Fruit fly (Drosophila melanogaster) whole organism, embryonic: ENCODE results near the gene not.
A peak's percentile ranks its signal among the peaks of the same experiment; 100 is the strongest.

ENCODE experiments used
- Awh ChIP-seq: fragments of 200-800 bp; sonication (Bioruptor generic); IDR thresholded peaks from 2 replicates; pipeline ENCODE4, ENCODE4 v1.3.6; 2022; ENCODE audit warnings: missing biosample characterization, missing genetic modification characterization
- CG11085 ChIP-seq: fragments of 200-800 bp; sonication (Bioruptor generic); IDR thresholded peaks from 2 replicates; pipeline ENCODE4 v1.3.6; 2022; ENCODE audit warnings: missing biosample characterization, missing genetic modification characterization
- CG15011 ChIP-seq: fragments of 200-800 bp; sonication (Bioruptor generic); optimal IDR thresholded peaks from 3 replicates; lab custom pipeline; 2018; ENCODE audit warnings: missing biosample characterization, mild to moderate bottlenecking, missing genetic modification characterization
- CG15479 ChIP-seq: fragments of 200-800 bp; sonication (Bioruptor generic); optimal IDR thresholded peaks from 3 replicates; lab custom pipeline; 2019; ENCODE audit warnings: missing biosample characterization, mild to moderate bottlenecking, missing genetic modification characterization, moderate library complexity
- CG1647 ChIP-seq: fragments of 200-800 bp; sonication (Bioruptor generic); optimal IDR thresholded peaks from 3 replicates; lab custom pipeline; 2016; ENCODE audit warnings: missing biosample characterization, missing genetic modification characterization
- CG17385 ChIP-seq: fragments of 200-800 bp; sonication (Bioruptor generic); optimal IDR thresholded peaks from 3 replicates; lab custom pipeline; 2018; ENCODE audit warnings: missing biosample characterization, mild to moderate bottlenecking, missing genetic modification characterization
- CG1832 ChIP-seq: fragments of 200-800 bp; sonication (Bioruptor generic); optimal IDR thresholded peaks from 2 replicates; lab custom pipeline; 2017; ENCODE audit warnings: missing biosample characterization, mild to moderate bottlenecking, missing genetic modification characterization, inconsistent platforms
- CG2116 ChIP-seq: fragments of 200-800 bp; sonication (Bioruptor generic); optimal IDR thresholded peaks from 3 replicates; lab custom pipeline; 2018; ENCODE audit warnings: missing biosample characterization, mild to moderate bottlenecking, missing genetic modification characterization
- CG7271 ChIP-seq: fragments of 200-800 bp; sonication (Bioruptor generic); optimal IDR thresholded peaks from 2 replicates; lab custom pipeline; 2018; ENCODE audit warnings: missing biosample characterization, mild to moderate bottlenecking, missing genetic modification characterization, moderate library complexity
- CG9215 ChIP-seq: fragments of 200-800 bp; sonication (Bioruptor generic); IDR thresholded peaks from 2 replicates; pipeline ENCODE4 v1.3.6; 2022; ENCODE audit warnings: missing biosample characterization, missing genetic modification characterization
- CG9876 ChIP-seq: fragments of 200-800 bp; sonication (Bioruptor generic); optimal IDR thresholded peaks from 2 replicates; lab custom pipeline; 2016; ENCODE audit warnings: missing biosample characterization, missing genetic modification characterization
- CG9932 ChIP-seq: fragments of 200-800 bp; sonication (Bioruptor generic); IDR thresholded peaks from 2 replicates; pipeline ENCODE4 v1.3.6; 2022; ENCODE audit warnings: missing biosample characterization, missing genetic modification characterization
- Dll ChIP-seq: fragments of 200-800 bp; sonication (Bioruptor generic); IDR thresholded peaks from 4 replicates; pipeline ENCODE4 v1.3.6; 2022; ENCODE audit warnings: missing biosample characterization, missing genetic modification characterization; ENCODE audit not compliant: partially characterized antibody
- Dref ChIP-seq: fragments of 200-800 bp; sonication (Bioruptor generic); IDR thresholded peaks from 2 replicates; pipeline ENCODE4 v1.3.6; 2022; ENCODE audit warnings: missing biosample characterization, missing genetic modification characterization
- Eip74EF ChIP-seq, 2 experiments: fragments of 200-800 bp in 1 of 2; fragments of >200 bp in 1 of 2; sonication (Bioruptor generic) in 1 of 2; optimal IDR thresholded peaks; 2 replicates each; lab custom pipeline; 2017 to 2019; ENCODE audit warnings: missing biosample characterization in 2 of 2, missing genetic modification characterization in 2 of 2, mild to moderate bottlenecking in 1 of 2, moderate library complexity in 1 of 2
- Gsc ChIP-seq: fragments of 200-800 bp; sonication (Bioruptor generic); IDR thresholded peaks from 2 replicates; pipeline ENCODE4 v1.3.6; 2022; ENCODE audit warnings: missing biosample characterization, missing genetic modification characterization
- Hsf ChIP-seq: fragments of 200-800 bp; sonication (Bioruptor generic); optimal IDR thresholded peaks from 3 replicates; lab custom pipeline; 2016; ENCODE audit warnings: missing biosample characterization, missing genetic modification characterization
- MBD-R2 ChIP-seq: fragments of 200-800 bp; sonication (Bioruptor generic); IDR thresholded peaks from 2 replicates; pipeline ENCODE4 v1.3.6; 2022; ENCODE audit warnings: missing biosample characterization, missing genetic modification characterization
- Med ChIP-seq: fragments of 200-800 bp; sonication (Bioruptor generic); peaks from one replicate; lab custom pipeline; 2016; ENCODE audit warnings: missing biosample characterization, missing genetic modification characterization, mild to moderate bottlenecking, inconsistent platforms, moderate library complexity
- Pdp1 ChIP-seq, 2 experiments: fragments of 200-800 bp; sonication (Bioruptor generic); optimal IDR thresholded peaks; 3 replicates each; lab custom pipeline; 2016; ENCODE audit warnings: missing biosample characterization in 2 of 2, missing genetic modification characterization in 2 of 2, mild to moderate bottlenecking in 1 of 2, moderate library complexity in 1 of 2
- bcd ChIP-seq: fragments of 200-800 bp; sonication (Bioruptor generic); optimal IDR thresholded peaks from 2 replicates; lab custom pipeline; 2017; ENCODE audit warnings: missing biosample characterization, mild to moderate bottlenecking, missing genetic modification characterization
- cad ChIP-seq: fragments of >200 bp; optimal IDR thresholded peaks from 2 replicates; lab custom pipeline; 2017; ENCODE audit warnings: missing biosample characterization, missing genetic modification characterization
- crol ChIP-seq: fragments of 200-800 bp; sonication (Bioruptor generic); IDR thresholded peaks from 2 replicates; pipeline ENCODE4 v1.3.6; 2022; ENCODE audit warnings: missing biosample characterization, missing genetic modification characterization
- da ChIP-seq: fragments of 200-800 bp; sonication (Bioruptor generic); optimal IDR thresholded peaks from 2 replicates; lab custom pipeline; 2016; ENCODE audit warnings: missing biosample characterization, missing genetic modification characterization
- ftz-f1 ChIP-seq: fragments of 200-800 bp; sonication (Bioruptor generic); optimal IDR thresholded peaks from 2 replicates; lab custom pipeline; 2016; ENCODE audit warnings: missing biosample characterization, missing genetic modification characterization
- insv ChIP-seq, 2 experiments: fragments of 200-800 bp; sonication (Bioruptor generic); optimal IDR thresholded peaks; 3 replicates each; lab custom pipeline; 2016 to 2018; ENCODE audit warnings: missing biosample characterization in 2 of 2, missing genetic modification characterization in 2 of 2
- sc ChIP-seq, 3 experiments: fragments of >200 bp in 2 of 3; fragments of 200-800 bp in 1 of 3; sonication (Bioruptor generic) in 1 of 3; optimal IDR thresholded peaks; 2 replicates in 2 of 3; 3 replicates in 1 of 3; lab custom pipeline; 2017; ENCODE audit warnings: mild to moderate bottlenecking in 1 of 3, missing biosample characterization in 1 of 3, missing genetic modification characterization in 1 of 3, missing genetic modification reagents in 1 of 3
- sens-2 ChIP-seq: fragments of 200-800 bp; sonication (Bioruptor generic); IDR thresholded peaks from 2 replicates; pipeline ENCODE4 v1.3.6; 2022; ENCODE audit warnings: missing biosample characterization, missing genetic modification characterization
- zen ChIP-seq: fragments of 200-800 bp; sonication (Bioruptor generic); optimal IDR thresholded peaks from 3 replicates; lab custom pipeline; 2018; ENCODE audit warnings: missing biosample characterization, mild to moderate bottlenecking, missing genetic modification characterization, moderate library complexity

not gene

DNA sequence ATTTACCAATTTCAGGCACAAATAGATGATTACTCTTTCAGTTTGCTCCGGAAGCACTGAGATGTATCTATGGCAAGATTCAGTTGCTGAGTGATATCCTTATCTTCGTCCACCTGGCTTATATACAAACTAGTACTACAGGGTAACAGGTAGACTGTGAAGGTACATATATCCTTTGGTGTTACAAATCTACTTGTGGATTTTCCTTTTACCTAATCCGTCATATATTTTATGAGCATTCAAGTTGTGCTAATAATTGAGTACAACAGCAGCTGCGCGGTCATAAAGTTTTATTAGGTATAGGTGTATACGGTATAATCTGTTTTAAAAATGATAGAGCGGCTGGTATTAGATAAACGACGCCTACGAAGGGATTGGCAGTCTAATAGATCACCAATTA, 28.3 kb downstream of the not start, which contains the start of gene term:
Gene term, minus strand, starts transcription at position 101 of the 400 bp plus-strand sequence.
- no peak for TF ChIP-seq da (GFP tag; lab: Kevin White, UChicago)
- no peak for TF ChIP-seq CG2116 (GFP tag; lab: Kevin White, UChicago)
- no peak for TF ChIP-seq Eip74EF (GFP tag; optimal IDR thresholded peaks at IDR 0.05; lab: Kevin White, UChicago)
- no peak for TF ChIP-seq ftz-f1
- TF ChIP-seq Pdp1 (GFP tag; optimal IDR thresholded peaks at IDR 0.05; lab: Kevin White, UChicago), result no peak
- TF ChIP-seq bcd, result no peak
- no peak for TF ChIP-seq Awh (GFP tag; lab: Robert Waterston, UW)
- TF ChIP-seq CG17385 (GFP tag; lab: Kevin White, UChicago), result no peak
- TF ChIP-seq CG15479 (GFP tag; lab: Kevin White, UChicago), result peak; percentile 7
- no peak for TF ChIP-seq CG11085
- no peak for TF ChIP-seq CG9932 (GFP tag; lab: Robert Waterston, UW)
- TF ChIP-seq cad (GFP tag; lab: Kevin White, UChicago), result peak; percentile 15
- no peak for TF ChIP-seq CG1832 (GFP tag; lab: Kevin White, UChicago)
- TF ChIP-seq CG9876 (GFP tag; lab: Kevin White, UChicago), result no peak
- no peak for TF ChIP-seq crol (GFP tag; lab: Robert Waterston, UW)
- TF ChIP-seq CG7271 (tag; lab: Kevin White, UChicago), result peak; percentile 80
- no peak for TF ChIP-seq CG9215
- TF ChIP-seq, all 482 proteins: peak for 3

DNA sequence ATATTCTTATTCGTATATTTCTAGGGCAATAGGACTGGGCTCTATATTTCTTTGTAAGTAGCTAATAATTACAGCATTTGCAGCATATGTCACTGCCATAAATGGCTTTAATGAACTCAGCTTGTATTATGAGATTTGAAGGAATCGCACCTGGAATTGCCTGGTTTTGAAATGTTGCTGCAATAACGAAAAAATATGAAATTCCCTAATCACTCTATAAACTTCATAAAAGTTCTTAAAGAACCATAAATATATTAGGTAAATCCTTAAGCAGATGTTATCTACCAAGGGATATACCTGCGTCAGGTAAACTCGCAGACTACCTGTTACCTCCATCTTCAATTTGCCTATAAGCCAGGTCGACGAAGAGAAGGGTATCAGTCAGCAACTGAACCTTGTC, 33.5 kb downstream of the not start, which contains the start of gene CG7271:
Gene CG7271, plus strand, starts transcription at position 373 of the 400 bp plus-strand sequence.
- TF ChIP-seq Hsf (GFP tag; lab: Kevin White, UChicago), result no peak
- TF ChIP-seq Dref (GFP tag; lab: Robert Waterston, UW), result no peak
- no peak for TF ChIP-seq CG15011 (GFP tag; lab: Kevin White, UChicago)
- TF ChIP-seq sens-2 (GFP tag; lab: Robert Waterston, UW), result no peak
- TF ChIP-seq Med (GFP tag; lab: Kevin White, UChicago), result no peak
- no peak for TF ChIP-seq sc (optimal IDR thresholded peaks at IDR 0.05; lab: Kevin White, UChicago)
- TF ChIP-seq sc (GFP tag; optimal IDR thresholded peaks at IDR 0.05; lab: Kevin White, UChicago), result no peak
- no peak for TF ChIP-seq MBD-R2 (GFP tag; lab: Robert Waterston, UW)
- TF ChIP-seq Gsc (GFP tag; lab: Robert Waterston, UW), result no peak
- TF ChIP-seq CG1647, result no peak
- TF ChIP-seq insv (GFP tag; optimal IDR thresholded peaks at IDR 0.05; lab: Kevin White, UChicago), result no peak
- no peak for TF ChIP-seq Dll
- TF ChIP-seq zen (tag; lab: Kevin White, UChicago), result peak; percentile 50
- peak; percentile 53 for TF ChIP-seq cad (GFP tag; lab: Kevin White, UChicago)
